Fruit fly (Drosophila melanogaster) whole organism, embryonic: ENCODE data around the gene dpr2.

Source experiments
- Ada2b ChIP-seq: fragments of 200-800 bp; sonication (Bioruptor generic); IDR thresholded peaks from 2 replicates; pipeline ENCODE4 v1.3.6; 2022; ENCODE audit warnings: missing biosample characterization, missing genetic modification characterization
- CG10209 ChIP-seq: fragments of 200-800 bp; sonication (Bioruptor generic); optimal IDR thresholded peaks from 3 replicates; lab custom pipeline; 2017; ENCODE audit warnings: missing biosample characterization, mild to moderate bottlenecking, missing genetic modification characterization, missing genetic modification reagents
- CG10267 ChIP-seq: fragments of 200-800 bp; sonication (Bioruptor generic); optimal IDR thresholded peaks from 2 replicates; lab custom pipeline; 2018; ENCODE audit warnings: missing biosample characterization, mild to moderate bottlenecking, missing genetic modification characterization, moderate library complexity
- CG10366 ChIP-seq: fragments of 200-800 bp; sonication (Bioruptor generic); IDR thresholded peaks from 2 replicates; pipeline ENCODE4 v1.3.6; 2022; ENCODE audit warnings: missing biosample characterization, missing genetic modification characterization
- CG11247 ChIP-seq: fragments of 200-800 bp; sonication (Bioruptor generic); IDR thresholded peaks from 2 replicates; pipeline ENCODE4 v1.3.6; 2022; ENCODE audit warnings: missing biosample characterization, missing genetic modification characterization
- CG11560 ChIP-seq: fragments of 200-800 bp; sonication (Bioruptor generic); IDR thresholded peaks from 3 replicates; pipeline ENCODE4 v1.3.6; 2022; ENCODE audit warnings: missing biosample characterization, missing genetic modification characterization
- CG12104 ChIP-seq: fragments of 200-800 bp; sonication (Bioruptor generic); optimal IDR thresholded peaks from 3 replicates; lab custom pipeline; 2016; ENCODE audit warnings: missing biosample characterization, missing genetic modification characterization
- CG12299 ChIP-seq: fragments of 200-800 bp; sonication (Bioruptor generic); optimal IDR thresholded peaks from 2 replicates; lab custom pipeline; 2018; ENCODE audit warnings: missing biosample characterization, mild to moderate bottlenecking, missing genetic modification characterization
- CG12391 ChIP-seq: fragments of 200-800 bp; sonication (Bioruptor generic); optimal IDR thresholded peaks from 3 replicates; lab custom pipeline; 2018; ENCODE audit warnings: missing biosample characterization, mild to moderate bottlenecking, missing genetic modification characterization, moderate library complexity
- CG14441 ChIP-seq: fragments of 200-800 bp; sonication (Bioruptor generic); IDR thresholded peaks from 2 replicates; pipeline ENCODE4 v1.3.6; 2022; ENCODE audit warnings: missing biosample characterization, missing genetic modification characterization
- CG14710 ChIP-seq: fragments of 200-800 bp; sonication (Bioruptor generic); optimal IDR thresholded peaks from 3 replicates; lab custom pipeline; 2019; ENCODE audit warnings: missing biosample characterization, mild to moderate bottlenecking, missing genetic modification characterization, moderate library complexity
- CG16815 ChIP-seq: fragments of 200-800 bp; sonication (Bioruptor generic); optimal IDR thresholded peaks from 3 replicates; lab custom pipeline; 2017; ENCODE audit warnings: missing biosample characterization, mild to moderate bottlenecking, missing genetic modification characterization
- CG18476 ChIP-seq: fragments of 200-800 bp; sonication (Bioruptor generic); optimal IDR thresholded peaks from 2 replicates; lab custom pipeline; 2016; ENCODE audit warnings: missing biosample characterization, mild to moderate bottlenecking, missing genetic modification characterization
- CG18764 ChIP-seq: fragments of 200-800 bp; sonication (Bioruptor generic); optimal IDR thresholded peaks from 3 replicates; lab custom pipeline; 2016; ENCODE audit warnings: missing biosample characterization, missing genetic modification characterization
- CG4360 ChIP-seq: fragments of 200-800 bp; sonication (Bioruptor generic); IDR thresholded peaks from 2 replicates; pipeline ENCODE4 v1.3.6; 2022; ENCODE audit warnings: missing biosample characterization, missing genetic modification characterization
- CG43689 ChIP-seq: fragments of 200-800 bp; sonication (Bioruptor generic); IDR thresholded peaks from 2 replicates; pipeline ENCODE4 v1.3.6; 2022; ENCODE audit warnings: missing biosample characterization, missing genetic modification characterization
- CG8290 ChIP-seq, 3 experiments: fragments of 200-800 bp; sonication (Bioruptor generic); optimal IDR thresholded peaks; 2 replicates each; lab custom pipeline; 2016 to 2019; ENCODE audit warnings: missing biosample characterization in 3 of 3, missing genetic modification characterization in 3 of 3, mild to moderate bottlenecking in 2 of 3, moderate library complexity in 1 of 3
- CG8388 ChIP-seq: fragments of 200-800 bp; sonication (Bioruptor generic); optimal IDR thresholded peaks from 2 replicates; lab custom pipeline; 2019; ENCODE audit warnings: missing biosample characterization, mild to moderate bottlenecking, missing genetic modification characterization, moderate library complexity
- D19A ChIP-seq: fragments of 200-800 bp; optimal IDR thresholded peaks from 3 replicates; lab custom pipeline; 2019; ENCODE audit warnings: missing biosample characterization, mild to moderate bottlenecking, missing genetic modification characterization, moderate library complexity
- Doc3 ChIP-seq: fragments of 200-800 bp; sonication (Bioruptor generic); IDR thresholded peaks from 3 replicates; pipeline ENCODE4 v1.3.6; 2022; ENCODE audit warnings: missing biosample characterization, missing genetic modification characterization; ENCODE audit not compliant: partially characterized antibody
- Ets65A ChIP-seq: fragments of 200-800 bp; sonication (Bioruptor generic); peaks from one replicate; lab custom pipeline; 2016; ENCODE audit warnings: missing biosample characterization, missing genetic modification characterization
- Fer1 ChIP-seq: fragments of 200-800 bp; sonication (Bioruptor generic); optimal IDR thresholded peaks from 2 replicates; lab custom pipeline; 2017; ENCODE audit warnings: missing biosample characterization, mild to moderate bottlenecking, missing genetic modification characterization
- Fer3 ChIP-seq: fragments of 200-800 bp; sonication (Bioruptor generic); optimal IDR thresholded peaks from 2 replicates; lab custom pipeline; 2018; ENCODE audit warnings: missing biosample characterization, mild to moderate bottlenecking, missing genetic modification characterization, moderate library complexity
- GATAe ChIP-seq: fragments of 200-800 bp; sonication (Bioruptor generic); conservative IDR thresholded peaks from 2 replicates; pipeline ENCODE4 v1.3.6; 2022; ENCODE audit warnings: missing biosample characterization, missing genetic modification characterization
- Max ChIP-seq: fragments of 200-800 bp; sonication (Bioruptor generic); optimal IDR thresholded peaks from 2 replicates; lab custom pipeline; 2016; ENCODE audit warnings: missing biosample characterization, mild to moderate bottlenecking, missing genetic modification characterization
- Nf-YA ChIP-seq: fragments of 200-800 bp; sonication (Bioruptor generic); IDR thresholded peaks from 2 replicates; pipeline ENCODE4 v1.3.6; 2022; ENCODE audit warnings: missing biosample characterization, missing genetic modification characterization
- Rfx ChIP-seq: fragments of 200-800 bp; sonication (Bioruptor generic); IDR thresholded peaks from 2 replicates; pipeline ENCODE4 v1.3.6; 2022; ENCODE audit warnings: missing biosample characterization, missing genetic modification characterization
- Sry-β ChIP-seq: fragments of 200-800 bp; sonication (Bioruptor generic); optimal IDR thresholded peaks from 2 replicates; lab custom pipeline; 2018; ENCODE audit warnings: missing biosample characterization, mild to moderate bottlenecking, missing genetic modification characterization, moderate library complexity
- bsh ChIP-seq, 2 experiments: fragments of 200-800 bp; sonication (Bioruptor generic); optimal IDR thresholded peaks; 2 replicates each; lab custom pipeline; 2017 to 2018; ENCODE audit warnings: mild to moderate bottlenecking in 2 of 2, missing biosample characterization in 2 of 2, missing genetic modification characterization in 2 of 2, moderate library complexity in 1 of 2
- dmrt11E ChIP-seq: fragments of 200-800 bp; sonication (Bioruptor generic); optimal IDR thresholded peaks from 3 replicates; lab custom pipeline; 2018; ENCODE audit warnings: missing biosample characterization, mild to moderate bottlenecking, missing genetic modification characterization, moderate library complexity
- grau ChIP-seq: fragments of 200-800 bp; optimal IDR thresholded peaks from 3 replicates; lab custom pipeline; 2019; ENCODE audit warnings: missing biosample characterization, mild to moderate bottlenecking, missing genetic modification characterization, moderate library complexity
- hbn ChIP-seq: fragments of 200-800 bp; sonication (Bioruptor generic); IDR thresholded peaks from 2 replicates; pipeline ENCODE4 v1.3.6; 2022; ENCODE audit warnings: missing biosample characterization, missing genetic modification characterization; ENCODE audit not compliant: partially characterized antibody
- hth ChIP-seq: fragments of >200 bp; optimal IDR thresholded peaks from 2 replicates; lab custom pipeline; 2017; ENCODE audit warnings: inconsistent platforms
- ind ChIP-seq: fragments of 200-800 bp; sonication (Bioruptor generic); optimal IDR thresholded peaks from 3 replicates; lab custom pipeline; 2016; ENCODE audit warnings: missing biosample characterization, missing genetic modification characterization
- lilli ChIP-seq: fragments of 200-800 bp; sonication (Bioruptor generic); optimal IDR thresholded peaks from 3 replicates; lab custom pipeline; 2016; ENCODE audit warnings: missing biosample characterization, missing genetic modification characterization
- mam ChIP-seq: fragments of 200-800 bp; sonication (Bioruptor generic); optimal IDR thresholded peaks from 3 replicates; lab custom pipeline; 2016; ENCODE audit warnings: missing biosample characterization, missing genetic modification characterization
- nom ChIP-seq: fragments of 200-800 bp; sonication (Bioruptor generic); optimal IDR thresholded peaks from 2 replicates; lab custom pipeline; 2017; ENCODE audit warnings: missing biosample characterization, missing genetic modification characterization, mild to moderate bottlenecking, moderate library complexity, missing genetic modification reagents
- pho ChIP-seq: fragments of 200-800 bp; sonication (Bioruptor generic); optimal IDR thresholded peaks from 2 replicates; lab custom pipeline; 2016; ENCODE audit warnings: missing biosample characterization, missing genetic modification characterization
- phol ChIP-seq: fragments of 200-800 bp; sonication (Bioruptor generic); optimal IDR thresholded peaks from 3 replicates; lab custom pipeline; 2018; ENCODE audit warnings: missing biosample characterization, mild to moderate bottlenecking, missing genetic modification characterization, moderate library complexity
- prd ChIP-seq, 3 experiments: fragments of >200 bp in 2 of 3; fragments of 200-800 bp in 1 of 3; sonication (Bioruptor generic) in 1 of 3; optimal IDR thresholded peaks in 2 of 3; IDR thresholded peaks in 1 of 3; 2 replicates in 2 of 3; 3 replicates in 1 of 3; pipeline versions ENCODE4 v1.3.6 to Lab custom; 2017 to 2022; ENCODE audit warnings: missing biosample characterization in 1 of 3, missing genetic modification characterization in 1 of 3
- pzg ChIP-seq: fragments of 200-800 bp; sonication (Bioruptor generic); optimal IDR thresholded peaks from 3 replicates; lab custom pipeline; 2018; ENCODE audit warnings: missing biosample characterization, mild to moderate bottlenecking, missing genetic modification characterization, moderate library complexity
- scrt ChIP-seq: fragments of 200-800 bp; sonication (Bioruptor generic); optimal IDR thresholded peaks from 2 replicates; lab custom pipeline; 2018; ENCODE audit warnings: missing biosample characterization, mild to moderate bottlenecking, missing genetic modification characterization, moderate library complexity
- seq ChIP-seq: fragments of 200-800 bp; sonication (Bioruptor generic); IDR thresholded peaks from 2 replicates; pipeline ENCODE4 v1.3.6; 2022; ENCODE audit warnings: missing biosample characterization, missing genetic modification characterization
- shn ChIP-seq: fragments of 200-800 bp; sonication (Bioruptor generic); optimal IDR thresholded peaks from 3 replicates; lab custom pipeline; 2016; ENCODE audit warnings: missing biosample characterization, missing genetic modification characterization
- slbo ChIP-seq: fragments of 200-800 bp; sonication (Bioruptor generic); IDR thresholded peaks from 2 replicates; pipeline ENCODE4 v1.3.6; 2022; ENCODE audit warnings: missing biosample characterization, missing genetic modification characterization
- sna ChIP-seq: fragments of 200-800 bp; sonication (Bioruptor generic); IDR thresholded peaks from 2 replicates; pipeline ENCODE4 v1.3.6; 2022; ENCODE audit warnings: missing biosample characterization, missing genetic modification characterization; ENCODE audit not compliant: partially characterized antibody
- so ChIP-seq: fragments of 200-800 bp; sonication (Bioruptor generic); IDR thresholded peaks from 3 replicates; pipeline ENCODE4 v1.3.6; 2022; ENCODE audit warnings: missing biosample characterization, missing genetic modification characterization
- sob ChIP-seq: fragments of 200-800 bp; sonication (Bioruptor generic); IDR thresholded peaks from 2 replicates; pipeline ENCODE4 v1.3.6; 2022; ENCODE audit warnings: missing biosample characterization, missing genetic modification characterization
- tgo ChIP-seq: fragments of 200-800 bp; sonication (Bioruptor generic); IDR thresholded peaks from 3 replicates; pipeline ENCODE4 v1.3.6; 2022; ENCODE audit warnings: missing biosample characterization, missing genetic modification characterization

The dpr2 gene

dm6 chr2L:10987370-10987853, 23.5 kb upstream of the dpr2 start, which contains the start of the genes piwi and CG12253 (continued):
- TF ChIP-seq Max (GFP tag; lab: Kevin White, UChicago) (peak; percentile 38), CG12299 (tag; lab: Kevin White, UChicago) (peak; percentile 69), tgo (GFP tag; lab: Robert Waterston, UW) (peak; percentile 91), CG8388 (peak; percentile 87), Nf-YA (GFP tag; lab: Robert Waterston, UW) (peak; percentile 55), CG18764 (peak; percentile 90), CG14710 (tag; lab: Kevin White, UChicago) (peak; percentile 59), D19A (tag; lab: Kevin White, UChicago) (peak; percentile 70), hth (lab: Kevin White, UChicago) (no peak), hbn (GFP tag; lab: Robert Waterston, UW) (no peak), CG10209 (GFP tag; lab: Kevin White, UChicago) (no peak), sna (GFP tag; lab: Robert Waterston, UW) (0 out of 2 replicates have a peak, but pooled peaks have one; percentile 16), sob (GFP tag; lab: Robert Waterston, UW) (peak; percentile 85; the same call in 1 of the 2 replicates), Ada2b (GFP tag; lab: Robert Waterston, UW) (peak; percentile 49; the same call in 1 of the 2 replicates), CG11560 (tag; lab: Robert Waterston, UW) (0 out of 3 replicates have a peak, but pooled peaks have one; percentile 51), CG11247 (GFP tag; lab: Robert Waterston, UW) (peak; percentile 74), Fer1 (GFP tag; lab: Kevin White, UChicago) (peak; percentile 20), Sry-β (GFP tag; lab: Kevin White, UChicago) (no peak), shn (GFP tag; lab: Kevin White, UChicago) (peak; percentile 35), lilli (peak; percentile 62), CG4360 (GFP tag; lab: Robert Waterston, UW) (no peak), CG16815 (GFP tag; lab: Kevin White, UChicago) (peak; percentile 72), seq (GFP tag; lab: Robert Waterston, UW) (0 out of 2 replicates have a peak, but pooled peaks have one; percentile 35), Doc3 (GFP tag; lab: Robert Waterston, UW) (no peak), CG18476 (GFP tag; lab: Kevin White, UChicago) (peak; percentile 24), so (GFP tag; lab: Robert Waterston, UW) (no peak), CG10267 (tag; lab: Kevin White, UChicago) (peak; percentile 71), CG12104 (GFP tag; lab: Kevin White, UChicago) (peak; percentile 19), Fer3 (peak; percentile 47), CG14441 (GFP tag; lab: Robert Waterston, UW) (0 out of 2 replicates have a peak, but pooled peaks have one; percentile 40), CG8290 (GFP tag; optimal IDR thresholded peaks at IDR 0.05; lab: Kevin White, UChicago) (peak; percentile 33), CG8290 (tag; optimal IDR thresholded peaks at IDR 0.05; lab: Kevin White, UChicago) (no peak), prd (optimal IDR thresholded peaks at IDR 0.05; lab: Kevin White, UChicago) (no peak), prd (GFP tag; IDR thresholded peaks at IDR 0.05; lab: Robert Waterston, UW) (peak; percentile 44; the same call in 2 of the 3 replicates), mam (peak; percentile 25), ind (GFP tag; lab: Kevin White, UChicago) (peak; percentile 39), dmrt11E (peak; percentile 90), nom (GFP tag; lab: Kevin White, UChicago) (no peak), Rfx (GFP tag; lab: Robert Waterston, UW) (peak; percentile 83), grau (tag; lab: Kevin White, UChicago) (peak; percentile 87), phol (tag; lab: Kevin White, UChicago) (peak; percentile 80), pho (GFP tag; lab: Kevin White, UChicago) (peak; percentile 64), CG12391 (peak; percentile 93), Ets65A (GFP tag; lab: Kevin White, UChicago) (peak; percentile 24), bsh (GFP tag; optimal IDR thresholded peaks at IDR 0.05; lab: Kevin White, UChicago) (peak in 1 of 2 experiments; percentile 85), CG43689 (GFP tag; lab: Robert Waterston, UW) (peak; percentile 62; the same call in 1 of the 2 replicates), pzg (GFP tag; lab: Kevin White, UChicago) (peak; percentile 11), GATAe (no peak), scrt (GFP tag; lab: Kevin White, UChicago) (no peak), CG10366 (peak; percentile 72; the same call in 1 of the 2 replicates), slbo (GFP tag; lab: Robert Waterston, UW) (peak; percentile 90)
